Worm (Caenorhabditis elegans) whole organism, late embryonic: ENCODE measurements around the gene egl-19.

Source experiments
- ceh-24 ChIP-seq: sonication (generic microtip); optimal IDR thresholded peaks from 2 replicates; lab custom pipeline; 2016; ENCODE audit warnings: mild to moderate bottlenecking, missing genetic modification characterization, missing compliant biosample characterization
- pros-1 ChIP-seq: fragments of 150-350 bp; optimal IDR thresholded peaks from 2 replicates; lab custom pipeline; 2014; ENCODE audit warnings: missing biosample characterization, missing genetic modification reagents, missing genetic modification characterization

DNA sequence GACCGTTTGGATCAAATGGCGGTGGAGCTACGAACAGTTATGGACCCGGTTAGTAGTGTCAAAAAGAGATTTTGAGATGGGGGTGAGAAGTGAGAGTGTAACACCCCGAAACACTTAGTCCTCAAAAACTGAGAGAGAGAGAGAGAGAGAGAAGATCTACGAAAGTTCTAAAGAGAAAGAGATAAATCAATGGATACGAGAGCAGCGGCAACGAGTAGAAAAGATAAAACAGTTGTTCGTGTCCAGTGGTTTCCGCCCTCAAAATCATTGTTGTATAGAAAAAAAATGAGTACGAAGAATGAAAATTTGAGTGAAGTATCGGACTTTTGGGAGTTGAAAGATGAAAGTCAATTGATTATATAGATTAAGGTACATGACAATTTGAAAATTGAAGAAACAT lies 23.6 kb downstream of the egl-19 start:
- no peak for TF ChIP-seq pros-1 (tag; lab: Kevin White, UChicago)
- no peak for TF ChIP-seq ceh-24 (tag; lab: Kevin White, UChicago)
